Fruit fly (Drosophila melanogaster) whole organism, wandering third instar larva: ENCODE results near the gene CG7246.

Experiments used
- N ChIP-seq: fragments of >200 bp; optimal IDR thresholded peaks from 2 replicates; lab custom pipeline; 2018; ENCODE audit warnings: missing biosample characterization, missing external identifiers, missing genetic modification characterization
- brk ChIP-seq: fragments of 200-800 bp; sonication (Bioruptor generic); optimal IDR thresholded peaks from 2 replicates; lab custom pipeline; 2016; ENCODE audit warnings: missing biosample characterization, mild to moderate bottlenecking, missing genetic modification characterization
- lola ChIP-seq: fragments of >200 bp; optimal IDR thresholded peaks from 2 replicates; lab custom pipeline; 2017; ENCODE audit warnings: missing biosample characterization, missing genetic modification characterization
- pan ChIP-seq: fragments of >200 bp; optimal IDR thresholded peaks from 2 replicates; lab custom pipeline; 2017
- woc ChIP-seq: sonication (Bioruptor generic); optimal IDR thresholded peaks from 2 replicates; lab custom pipeline; 2016; ENCODE audit warnings: missing biosample characterization, mild to moderate bottlenecking, missing genetic modification characterization

DNA sequence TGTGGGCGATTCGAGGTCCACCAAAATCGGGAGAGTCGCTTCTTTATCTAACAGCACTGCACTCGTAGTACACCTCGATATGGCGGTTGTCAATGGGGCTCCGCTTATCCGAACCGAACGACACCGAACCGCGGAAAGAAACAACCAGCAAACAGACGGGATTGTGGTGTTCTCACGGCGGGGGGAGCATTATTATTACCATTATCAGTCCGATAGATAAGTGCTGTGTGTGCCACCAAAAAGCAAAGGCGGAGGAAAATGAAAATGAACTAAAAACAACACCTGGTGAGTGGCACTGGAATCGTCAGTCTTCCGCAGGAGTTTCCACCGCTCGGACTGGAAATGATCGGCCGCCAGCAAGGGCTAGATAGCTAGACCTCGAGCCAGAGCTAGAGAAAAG lies 27.5 kb upstream of the CG7246 start, which contains the start of gene AP-1gamma:
- TF ChIP-seq lola (GFP tag; lab: Kevin White, UChicago) = no peak
- no peak for TF ChIP-seq N (GFP tag; lab: Kevin White, UChicago)
- TF ChIP-seq brk (GFP tag; lab: Kevin White, UChicago) = no peak
- TF ChIP-seq pan (lab: Kevin White, UChicago) = no peak
- no peak for TF ChIP-seq woc
